Fruit fly (Drosophila melanogaster) whole organism, embryonic: Measurements from ENCODE around the gene Top3beta.

ENCODE experiments used
- Bgb ChIP-seq: fragments of 200-800 bp; sonication (Bioruptor generic); IDR thresholded peaks from 2 replicates; pipeline ENCODE4 v1.3.6; 2022; ENCODE audit warnings: missing biosample characterization, missing genetic modification characterization; ENCODE audit not compliant: partially characterized antibody
- BtbVII ChIP-seq: fragments of 200-800 bp; sonication (Bioruptor generic); optimal IDR thresholded peaks from 3 replicates; lab custom pipeline; 2017; ENCODE audit warnings: missing biosample characterization, mild to moderate bottlenecking, missing genetic modification characterization
- CG10543 ChIP-seq: fragments of 200-800 bp; sonication (Bioruptor generic); optimal IDR thresholded peaks from 3 replicates; lab custom pipeline; 2017; ENCODE audit warnings: missing biosample characterization, mild to moderate bottlenecking, missing genetic modification characterization, moderate library complexity
- CG10565 ChIP-seq: fragments of 200-800 bp; sonication (Bioruptor generic); optimal IDR thresholded peaks from 3 replicates; lab custom pipeline; 2016; ENCODE audit warnings: missing biosample characterization, mild to moderate bottlenecking, missing genetic modification characterization
- CG11093 ChIP-seq: fragments of 200-800 bp; sonication (Bioruptor generic); IDR thresholded peaks from 3 replicates; pipeline ENCODE4 v1.3.6; 2022; ENCODE audit warnings: missing biosample characterization, missing genetic modification characterization
- CG12299 ChIP-seq: fragments of 200-800 bp; sonication (Bioruptor generic); optimal IDR thresholded peaks from 2 replicates; lab custom pipeline; 2018; ENCODE audit warnings: missing biosample characterization, mild to moderate bottlenecking, missing genetic modification characterization
- CG12391 ChIP-seq: fragments of 200-800 bp; sonication (Bioruptor generic); optimal IDR thresholded peaks from 3 replicates; lab custom pipeline; 2018; ENCODE audit warnings: missing biosample characterization, mild to moderate bottlenecking, missing genetic modification characterization, moderate library complexity
- CG12659 ChIP-seq: fragments of 200-800 bp; sonication (Bioruptor generic); optimal IDR thresholded peaks from 3 replicates; lab custom pipeline; 2017; ENCODE audit warnings: mild to moderate bottlenecking, missing biosample characterization, missing genetic modification reagents, missing genetic modification characterization
- CG15479 ChIP-seq: fragments of 200-800 bp; sonication (Bioruptor generic); optimal IDR thresholded peaks from 3 replicates; lab custom pipeline; 2019; ENCODE audit warnings: missing biosample characterization, mild to moderate bottlenecking, missing genetic modification characterization, moderate library complexity
- CG17568 ChIP-seq: fragments of 200-800 bp; sonication (Bioruptor generic); optimal IDR thresholded peaks from 2 replicates; lab custom pipeline; 2018; ENCODE audit warnings: missing biosample characterization, mild to moderate bottlenecking, missing genetic modification characterization, moderate library complexity
- CG17912 ChIP-seq: fragments of 200-800 bp; sonication (Bioruptor generic); optimal IDR thresholded peaks from 2 replicates; lab custom pipeline; 2018; ENCODE audit warnings: missing biosample characterization, mild to moderate bottlenecking, missing genetic modification characterization
- CG2678 ChIP-seq: fragments of 200-800 bp; sonication (Bioruptor generic); optimal IDR thresholded peaks from 3 replicates; lab custom pipeline; 2019; ENCODE audit warnings: missing biosample characterization, mild to moderate bottlenecking, missing genetic modification characterization, moderate library complexity
- CG2875 ChIP-seq: fragments of 200-800 bp; sonication (Bioruptor generic); optimal IDR thresholded peaks from 2 replicates; lab custom pipeline; 2017; ENCODE audit warnings: missing biosample characterization, mild to moderate bottlenecking, missing genetic modification characterization, missing genetic modification reagents
- CG30403 ChIP-seq: fragments of 200-800 bp; sonication (Bioruptor generic); optimal IDR thresholded peaks from 3 replicates; lab custom pipeline; 2016; ENCODE audit warnings: missing biosample characterization, missing genetic modification characterization
- CG3065 ChIP-seq: fragments of 200-800 bp; sonication (Bioruptor generic); optimal IDR thresholded peaks from 2 replicates; lab custom pipeline; 2016; ENCODE audit warnings: missing biosample characterization, missing genetic modification characterization
- CG42726 ChIP-seq: fragments of 200-800 bp; sonication (Bioruptor generic); IDR thresholded peaks from 2 replicates; pipeline ENCODE4 v1.3.6; 2022; ENCODE audit warnings: missing biosample characterization, missing genetic modification characterization; ENCODE audit not compliant: partially characterized antibody
- CG4424 ChIP-seq: fragments of 200-800 bp; sonication (Bioruptor generic); optimal IDR thresholded peaks from 3 replicates; lab custom pipeline; 2016; ENCODE audit warnings: missing biosample characterization, missing genetic modification characterization
- CG6791 ChIP-seq: fragments of 200-800 bp; sonication (Bioruptor generic); IDR thresholded peaks from 3 replicates; pipeline ENCODE4 v1.3.6; 2022; ENCODE audit warnings: missing biosample characterization, missing genetic modification characterization; ENCODE audit not compliant: partially characterized antibody
- CG7839 ChIP-seq: fragments of 200-800 bp; sonication (Bioruptor generic); optimal IDR thresholded peaks from 3 replicates; lab custom pipeline; 2018; ENCODE audit warnings: missing biosample characterization, mild to moderate bottlenecking, missing genetic modification characterization, moderate library complexity
- CG7963 ChIP-seq: fragments of 200-800 bp; sonication (Bioruptor generic); IDR thresholded peaks from 3 replicates; pipeline ENCODE4 v1.3.6; 2022; ENCODE audit warnings: missing biosample characterization, missing genetic modification characterization; ENCODE audit not compliant: partially characterized antibody
- CG8281 ChIP-seq: fragments of 200-800 bp; sonication (Bioruptor generic); optimal IDR thresholded peaks from 2 replicates; lab custom pipeline; 2018; ENCODE audit warnings: missing biosample characterization, mild to moderate bottlenecking, missing genetic modification characterization, moderate library complexity
- D19A ChIP-seq: fragments of 200-800 bp; optimal IDR thresholded peaks from 3 replicates; lab custom pipeline; 2019; ENCODE audit warnings: missing biosample characterization, mild to moderate bottlenecking, missing genetic modification characterization, moderate library complexity
- Deaf1 ChIP-seq: fragments of 200-800 bp; optimal IDR thresholded peaks from 3 replicates; lab custom pipeline; 2019; ENCODE audit warnings: missing biosample characterization, mild to moderate bottlenecking, missing genetic modification characterization, moderate library complexity
- HLH4C ChIP-seq: fragments of 200-800 bp; sonication (Bioruptor generic); IDR thresholded peaks from 3 replicates; pipeline ENCODE4 v1.3.6; 2022; ENCODE audit warnings: missing biosample characterization, missing genetic modification characterization; ENCODE audit not compliant: partially characterized antibody
- MESR4 ChIP-seq: fragments of 200-800 bp; sonication (Bioruptor generic); optimal IDR thresholded peaks from 2 replicates; lab custom pipeline; 2018; ENCODE audit warnings: missing biosample characterization, mild to moderate bottlenecking, missing genetic modification characterization, moderate library complexity
- Opbp ChIP-seq: fragments of 200-800 bp; sonication (Bioruptor generic); IDR thresholded peaks from 3 replicates; pipeline ENCODE4 v1.3.6; 2022; ENCODE audit warnings: missing biosample characterization, missing genetic modification characterization; ENCODE audit not compliant: partially characterized antibody
- Rx ChIP-seq: fragments of 200-800 bp; sonication (Bioruptor generic); IDR thresholded peaks from 2 replicates; pipeline ENCODE4 v1.3.6; 2022; ENCODE audit warnings: missing biosample characterization, missing genetic modification characterization
- Sin3A ChIP-seq: fragments of >200 bp; optimal IDR thresholded peaks from 2 replicates; lab custom pipeline; 2018
- Sry-δ ChIP-seq: fragments of 200-800 bp; sonication (Bioruptor generic); optimal IDR thresholded peaks from 2 replicates; lab custom pipeline; 2016; ENCODE audit warnings: missing biosample characterization, missing genetic modification characterization
- Taf1 ChIP-seq: fragments of 200-800 bp; sonication (Bioruptor generic); IDR thresholded peaks from 2 replicates; pipeline ENCODE4 v1.3.6; 2022; ENCODE audit warnings: missing biosample characterization, missing genetic modification characterization
- bsh ChIP-seq, 2 experiments: fragments of 200-800 bp; sonication (Bioruptor generic); optimal IDR thresholded peaks; 2 replicates each; lab custom pipeline; 2017 to 2018; ENCODE audit warnings: mild to moderate bottlenecking in 2 of 2, missing biosample characterization in 2 of 2, missing genetic modification characterization in 2 of 2, moderate library complexity in 1 of 2
- cato ChIP-seq: fragments of 200-800 bp; sonication (Bioruptor generic); optimal IDR thresholded peaks from 2 replicates; lab custom pipeline; 2016; ENCODE audit warnings: missing biosample characterization, missing genetic modification characterization, borderline replicate concordance
- corto ChIP-seq: fragments of 200-800 bp; sonication (Bioruptor generic); optimal IDR thresholded peaks from 2 replicates; lab custom pipeline; 2016; ENCODE audit warnings: missing biosample characterization, mild to moderate bottlenecking, missing genetic modification characterization, moderate library complexity
- croc ChIP-seq: fragments of 200-800 bp; sonication (Bioruptor generic); conservative IDR thresholded peaks from 3 replicates; pipeline ENCODE4 v1.3.6; 2022; ENCODE audit warnings: missing biosample characterization, missing genetic modification characterization
- crol ChIP-seq: fragments of 200-800 bp; sonication (Bioruptor generic); IDR thresholded peaks from 2 replicates; pipeline ENCODE4 v1.3.6; 2022; ENCODE audit warnings: missing biosample characterization, missing genetic modification characterization
- dmrt99B ChIP-seq: fragments of 200-800 bp; sonication (Bioruptor generic); optimal IDR thresholded peaks from 2 replicates; lab custom pipeline; 2018; ENCODE audit warnings: missing biosample characterization, mild to moderate bottlenecking, missing genetic modification characterization, moderate library complexity
- ems ChIP-seq: fragments of 200-800 bp; sonication (Bioruptor generic); optimal IDR thresholded peaks from 3 replicates; lab custom pipeline; 2016; ENCODE audit warnings: missing biosample characterization, missing genetic modification characterization
- eve ChIP-seq, 2 experiments: fragments of >200 bp; optimal IDR thresholded peaks; 2 replicates each; lab custom pipeline; 2017; ENCODE audit warnings: missing biosample characterization in 2 of 2, missing genetic modification characterization in 2 of 2
- fd64A ChIP-seq: fragments of 200-800 bp; sonication (Bioruptor generic); optimal IDR thresholded peaks from 3 replicates; lab custom pipeline; 2018; ENCODE audit warnings: missing biosample characterization, mild to moderate bottlenecking, missing genetic modification characterization
- nerfin-2 ChIP-seq: fragments of 200-800 bp; sonication (Bioruptor generic); IDR thresholded peaks from 2 replicates; pipeline ENCODE4 v1.3.6; 2022; ENCODE audit warnings: missing biosample characterization, missing genetic modification characterization; ENCODE audit not compliant: partially characterized antibody
- peb ChIP-seq: fragments of 200-800 bp; sonication (Bioruptor generic); IDR thresholded peaks from 2 replicates; pipeline ENCODE4 v1.3.6; 2022; ENCODE audit warnings: missing biosample characterization, missing genetic modification characterization
- pfk ChIP-seq: fragments of 200-800 bp; sonication (Bioruptor generic); optimal IDR thresholded peaks from 2 replicates; lab custom pipeline; 2018; ENCODE audit warnings: missing biosample characterization, mild to moderate bottlenecking, missing genetic modification characterization, moderate library complexity
- phol ChIP-seq: fragments of 200-800 bp; sonication (Bioruptor generic); optimal IDR thresholded peaks from 3 replicates; lab custom pipeline; 2018; ENCODE audit warnings: missing biosample characterization, mild to moderate bottlenecking, missing genetic modification characterization, moderate library complexity
- row ChIP-seq: fragments of 200-800 bp; sonication (Bioruptor generic); IDR thresholded peaks from 3 replicates; pipeline ENCODE4 v1.3.6; 2022; ENCODE audit warnings: missing biosample characterization, missing genetic modification characterization
- scrt ChIP-seq: fragments of 200-800 bp; sonication (Bioruptor generic); optimal IDR thresholded peaks from 2 replicates; lab custom pipeline; 2018; ENCODE audit warnings: missing biosample characterization, mild to moderate bottlenecking, missing genetic modification characterization, moderate library complexity
- sens ChIP-seq: fragments of 200-800 bp; sonication (Bioruptor generic); peaks from one replicate; lab custom pipeline; 2016; ENCODE audit warnings: missing biosample characterization, missing genetic modification characterization
- slou ChIP-seq: fragments of 200-800 bp; sonication (Bioruptor generic); optimal IDR thresholded peaks from 3 replicates; lab custom pipeline; 2016; ENCODE audit warnings: missing biosample characterization, missing genetic modification characterization
- sob ChIP-seq: fragments of 200-800 bp; sonication (Bioruptor generic); IDR thresholded peaks from 2 replicates; pipeline ENCODE4 v1.3.6; 2022; ENCODE audit warnings: missing biosample characterization, missing genetic modification characterization

Top3beta gene

dm6 chrX:6276590-6276989 lies 11.2 kb downstream of the Top3beta start, which contains the start of gene CG3566 (continued):
- TF ChIP-seq Deaf1 (no peak), CG3065 (no peak), D19A (tag; lab: Kevin White, UChicago) (peak; percentile 66), ems (GFP tag; lab: Kevin White, UChicago) (peak; percentile 11), CG10543 (GFP tag; lab: Kevin White, UChicago) (no peak), CG17568 (GFP tag; lab: Kevin White, UChicago) (no peak), phol (tag; lab: Kevin White, UChicago) (no peak), nerfin-2 (GFP tag; lab: Robert Waterston, UW) (no peak), Taf1 (no peak), sens (GFP tag; lab: Kevin White, UChicago) (peak; percentile 79), bsh (GFP tag; optimal IDR thresholded peaks at IDR 0.05; lab: Kevin White, UChicago) (no peak), CG17912 (no peak), eve (GFP tag; optimal IDR thresholded peaks at IDR 0.05; lab: Kevin White, UChicago) (no peak), CG2875 (GFP tag; lab: Kevin White, UChicago) (no peak), CG7839 (no peak), row (GFP tag; lab: Robert Waterston, UW) (peak; percentile 90), CG2678 (tag; lab: Kevin White, UChicago) (no peak), CG12659 (GFP tag; lab: Kevin White, UChicago) (peak; percentile 25), CG12391 (no peak), cato (GFP tag; lab: Kevin White, UChicago) (no peak), corto (GFP tag; lab: Kevin White, UChicago) (no peak), dmrt99B (tag; lab: Kevin White, UChicago) (no peak), peb (no peak), sob (GFP tag; lab: Robert Waterston, UW) (peak; percentile 44; the same call in 1 of the 2 replicates), CG6791 (GFP tag; lab: Robert Waterston, UW) (0 out of 3 replicates have a peak, but pooled peaks have one; percentile 48)
- TF ChIP-seq, all 482 proteins: peak for 37

dm6 chrX:6267745-6268582 lies 19.8 kb downstream of the Top3beta start, which contains the start of gene Spt6:
Gene Spt6, plus strand, starts transcription at chrX:6267797.
- TF ChIP-seq Opbp (GFP tag; lab: Robert Waterston, UW) = no peak
- TF ChIP-seq BtbVII (GFP tag; lab: Kevin White, UChicago) = no peak
- TF ChIP-seq HLH4C (GFP tag; lab: Robert Waterston, UW) = no peak
- TF ChIP-seq CG42726 = no peak
- no peak for TF ChIP-seq Rx (GFP tag; lab: Robert Waterston, UW)
- no peak for TF ChIP-seq CG3065
- TF ChIP-seq pfk (GFP tag; lab: Kevin White, UChicago) = no peak
- TF ChIP-seq CG30403 (GFP tag; lab: Kevin White, UChicago) = no peak
- no peak for TF ChIP-seq scrt (GFP tag; lab: Kevin White, UChicago)
- TF ChIP-seq CG8281 (tag; lab: Kevin White, UChicago) = no peak
- TF ChIP-seq slou (GFP tag; lab: Kevin White, UChicago) = no peak
- no peak for TF ChIP-seq fd64A (GFP tag; lab: Kevin White, UChicago)
- no peak for TF ChIP-seq CG10565
- no peak for TF ChIP-seq croc (GFP tag; lab: Robert Waterston, UW)
- no peak for TF ChIP-seq CG12299 (tag; lab: Kevin White, UChicago)
- peak; percentile 67 for TF ChIP-seq CG15479 (GFP tag; lab: Kevin White, UChicago)
- peak; percentile 91 for TF ChIP-seq MESR4
- TF ChIP-seq CG7963 = no peak
- 0 out of 3 replicates have a peak, but pooled peaks have one; percentile 4 for TF ChIP-seq CG11093 (GFP tag; lab: Robert Waterston, UW)
- TF ChIP-seq Sin3A (lab: Kevin White, UChicago) = no peak
- no peak for TF ChIP-seq Bgb (GFP tag; lab: Robert Waterston, UW)
- no peak for TF ChIP-seq CG4424
- no peak for TF ChIP-seq Sry-δ
- TF ChIP-seq CG12391 = no peak
- peak; percentile 69 for TF ChIP-seq crol (GFP tag; lab: Robert Waterston, UW)
